Worm (Caenorhabditis elegans) whole organism, young adult: ENCODE measurements around the gene F19H6.6.
A peak's percentile ranks its signal among the peaks of the same experiment; 100 is the strongest.

Experiments used
- B0261.1 ChIP-seq: sonication (generic microtip); optimal IDR thresholded peaks from 2 replicates; lab custom pipeline; 2016; ENCODE audit warnings: mild to moderate bottlenecking, missing genetic modification characterization, moderate library complexity, missing compliant biosample characterization
- F49E8.2 ChIP-seq: sonication (generic microtip); optimal IDR thresholded peaks from 3 replicates; lab custom pipeline; 2017; ENCODE audit warnings: missing genetic modification characterization, mild to moderate bottlenecking, missing compliant biosample characterization, antibody characterized with exemption, moderate library complexity; ENCODE audit not compliant: insufficient read depth
- F57A8.1 ChIP-seq: fragments of 200-800 bp; sonication (Bioruptor generic); optimal IDR thresholded peaks from 2 replicates; lab custom pipeline; 2018; ENCODE audit warnings: mild to moderate bottlenecking, missing genetic modification characterization, moderate library complexity, missing compliant biosample characterization
- F57C9.4 ChIP-seq: sonication (generic microtip); optimal IDR thresholded peaks from 2 replicates; lab custom pipeline; 2017; ENCODE audit warnings: mild to moderate bottlenecking, missing genetic modification characterization, missing compliant biosample characterization
- K11D2.4 ChIP-seq: fragments of 200-800 bp; sonication (Bioruptor generic); IDR thresholded peaks from 2 replicates; pipeline ENCODE4 v1.3.6; 2022; ENCODE audit warnings: missing genetic modification reagents, missing genetic modification characterization, missing compliant biosample characterization
- K12H6.12 ChIP-seq: fragments of 200-800 bp; sonication (Bioruptor generic); optimal IDR thresholded peaks from 2 replicates; lab custom pipeline; 2018; ENCODE audit warnings: mild to moderate bottlenecking, missing genetic modification characterization, missing compliant biosample characterization
- T26A5.8 ChIP-seq: sonication (generic microtip); optimal IDR thresholded peaks from 2 replicates; lab custom pipeline; 2016; ENCODE audit warnings: missing genetic modification characterization, missing compliant biosample characterization
- Y67H2A.10 ChIP-seq: fragments of 200-800 bp; sonication (Bioruptor generic); conservative IDR thresholded peaks from 2 replicates; pipeline ENCODE4 v1.3.6; 2022; ENCODE audit warnings: missing genetic modification reagents, missing genetic modification characterization, missing compliant biosample characterization
- Y95B8A.8 ChIP-seq: fragments of 200-800 bp; sonication (Bioruptor generic); IDR thresholded peaks from 2 replicates; pipeline ENCODE4 v1.3.6; 2022; ENCODE audit warnings: missing genetic modification reagents, missing genetic modification characterization, missing compliant biosample characterization
- aptf-2 ChIP-seq: fragments of 200-800 bp; sonication (Bioruptor generic); conservative IDR thresholded peaks from 2 replicates; pipeline ENCODE4 v1.3.6; 2022; ENCODE audit warnings: missing genetic modification reagents, missing genetic modification characterization, missing compliant biosample characterization
- cebp-2 ChIP-seq: fragments of 200-800 bp; sonication (Bioruptor generic); IDR thresholded peaks from 2 replicates; pipeline ENCODE4 v1.3.6; 2022; ENCODE audit warnings: missing genetic modification characterization, missing compliant biosample characterization
- ceh-27 ChIP-seq: fragments of 200-800 bp; sonication (Bioruptor generic); optimal IDR thresholded peaks from 2 replicates; lab custom pipeline; 2018; ENCODE audit warnings: mild to moderate bottlenecking, missing genetic modification characterization, moderate library complexity, missing compliant biosample characterization
- ceh-40 ChIP-seq: fragments of 200-800 bp; sonication (Bioruptor generic); IDR thresholded peaks from 2 replicates; pipeline ENCODE4 v1.3.6; 2022; ENCODE audit warnings: missing genetic modification characterization, missing compliant biosample characterization
- ceh-58 ChIP-seq: fragments of 200-800 bp; sonication (Bioruptor generic); IDR thresholded peaks from 2 replicates; pipeline ENCODE4 v1.3.6; 2022; ENCODE audit warnings: missing genetic modification characterization, missing compliant biosample characterization
- ceh-79 ChIP-seq: sonication (generic microtip); optimal IDR thresholded peaks from 2 replicates; lab custom pipeline; 2017; ENCODE audit warnings: mild to moderate bottlenecking, missing genetic modification characterization, missing compliant biosample characterization
- ceh-91 ChIP-seq: fragments of 200-800 bp; sonication (Bioruptor generic); IDR thresholded peaks from 2 replicates; pipeline ENCODE4 v1.3.6; 2022; ENCODE audit warnings: missing genetic modification reagents, missing genetic modification characterization, missing compliant biosample characterization
- dox-1 ChIP-seq: fragments of 200-800 bp; sonication (Bioruptor generic); IDR thresholded peaks from 2 replicates; pipeline ENCODE4 v1.3.6; 2022; ENCODE audit warnings: missing genetic modification reagents, missing genetic modification characterization, missing compliant biosample characterization
- dpff-1 ChIP-seq: sonication (generic microtip); optimal IDR thresholded peaks from 2 replicates; lab custom pipeline; 2017; ENCODE audit warnings: mild to moderate bottlenecking, missing genetic modification characterization, missing compliant biosample characterization
- efl-1 ChIP-seq: fragments of 150-350 bp; optimal IDR thresholded peaks from 2 replicates; lab custom pipeline; 2014; ENCODE audit warnings: missing biosample characterization, missing genetic modification reagents, missing genetic modification characterization
- egrh-3 ChIP-seq: fragments of 200-800 bp; sonication (Bioruptor generic); IDR thresholded peaks from 2 replicates; pipeline ENCODE4 v1.3.6; 2022; ENCODE audit warnings: missing genetic modification reagents, missing genetic modification characterization, missing compliant biosample characterization
- fkh-3 ChIP-seq: sonication (generic microtip); optimal IDR thresholded peaks from 2 replicates; lab custom pipeline; 2016; ENCODE audit warnings: mild to moderate bottlenecking, missing genetic modification characterization, missing compliant biosample characterization
- him-1 ChIP-seq: sonication (generic microtip); optimal IDR thresholded peaks from 2 replicates; lab custom pipeline; 2016; ENCODE audit warnings: missing genotype, missing genetic modification reagents, missing genetic modification characterization, missing compliant biosample characterization
- lin-40 ChIP-seq: sonication (generic microtip); optimal IDR thresholded peaks from 2 replicates; lab custom pipeline; 2016; ENCODE audit warnings: missing genetic modification characterization, mild to moderate bottlenecking, missing compliant biosample characterization, missing genotype, missing genetic modification reagents
- lin-54 ChIP-seq: fragments of 200-800 bp; sonication (Bioruptor generic); optimal IDR thresholded peaks from 2 replicates; lab custom pipeline; 2018; ENCODE audit warnings: mild to moderate bottlenecking, missing genetic modification characterization, missing compliant biosample characterization
- lir-1 ChIP-seq: fragments of 200-800 bp; sonication (Bioruptor generic); conservative IDR thresholded peaks from 2 replicates; pipeline ENCODE4 v1.3.6; 2022; ENCODE audit warnings: missing genetic modification reagents, missing genetic modification characterization, missing compliant biosample characterization
- lsy-27 ChIP-seq: sonication (generic microtip); optimal IDR thresholded peaks from 2 replicates; lab custom pipeline; 2017; ENCODE audit warnings: missing genetic modification characterization, mild to moderate bottlenecking, missing compliant biosample characterization, antibody characterized with exemption, missing genotype, borderline replicate concordance; ENCODE audit not compliant: insufficient read depth
- madf-10 ChIP-seq: sonication (generic microtip); optimal IDR thresholded peaks from 2 replicates; lab custom pipeline; 2016; ENCODE audit warnings: mild to moderate bottlenecking, missing genetic modification characterization, missing compliant biosample characterization
- madf-6 ChIP-seq: fragments of 200-800 bp; sonication (Bioruptor generic); IDR thresholded peaks from 2 replicates; pipeline ENCODE4 v1.3.6; 2022; ENCODE audit warnings: missing genetic modification reagents, missing genetic modification characterization, missing compliant biosample characterization
- madf-8 ChIP-seq: fragments of 200-800 bp; sonication (Bioruptor generic); conservative IDR thresholded peaks from 2 replicates; pipeline ENCODE4 v1.3.6; 2022; ENCODE audit warnings: missing genetic modification reagents, missing genetic modification characterization, missing compliant biosample characterization
- mes-4 ChIP-seq: sonication (generic microtip); optimal IDR thresholded peaks from 2 replicates; lab custom pipeline; 2016; ENCODE audit warnings: missing genotype, missing genetic modification characterization, missing compliant biosample characterization
- nfya-1 ChIP-seq: sonication (generic microtip); optimal IDR thresholded peaks from 2 replicates; lab custom pipeline; 2017; ENCODE audit warnings: antibody characterized with exemption, missing compliant biosample characterization, missing genetic modification characterization, borderline replicate concordance; ENCODE audit not compliant: insufficient read depth
- nfya-2 ChIP-seq: fragments of 200-800 bp; sonication (Bioruptor generic); IDR thresholded peaks from 2 replicates; pipeline ENCODE4 v1.3.6; 2022; ENCODE audit warnings: missing genetic modification reagents, missing genetic modification characterization, missing compliant biosample characterization
- nfyb-1 ChIP-seq: fragments of 200-800 bp; sonication (Bioruptor generic); IDR thresholded peaks from 2 replicates; pipeline ENCODE4 v1.3.6; 2022; ENCODE audit warnings: missing genetic modification reagents, missing genetic modification characterization, missing compliant biosample characterization
- nhr-179 ChIP-seq: sonication (generic microtip); optimal IDR thresholded peaks from 2 replicates; lab custom pipeline; 2016; ENCODE audit warnings: mild to moderate bottlenecking, missing genetic modification characterization, missing compliant biosample characterization
- nhr-27 ChIP-seq: fragments of 200-800 bp; sonication (Bioruptor generic); optimal IDR thresholded peaks from 2 replicates; lab custom pipeline; 2018; ENCODE audit warnings: mild to moderate bottlenecking, missing genetic modification characterization, moderate library complexity, missing compliant biosample characterization
- pbrm-1 ChIP-seq: fragments of 200-800 bp; sonication (Bioruptor generic); IDR thresholded peaks from 2 replicates; pipeline ENCODE4 v1.3.6; 2022; ENCODE audit warnings: missing genetic modification reagents, missing genetic modification characterization, missing compliant biosample characterization
- sdz-38 ChIP-seq: sonication (generic microtip); optimal IDR thresholded peaks from 2 replicates; lab custom pipeline; 2016; ENCODE audit warnings: missing genotype, missing genetic modification characterization, missing compliant biosample characterization
- snpc-1.1 ChIP-seq: sonication (generic microtip); optimal IDR thresholded peaks from 2 replicates; lab custom pipeline; 2017; ENCODE audit warnings: missing genetic modification characterization, mild to moderate bottlenecking, missing compliant biosample characterization, antibody characterized with exemption, moderate library complexity, missing genotype, missing genetic modification reagents; ENCODE audit not compliant: insufficient read depth
- snpc-1.3 ChIP-seq: sonication (generic microtip); optimal IDR thresholded peaks from 2 replicates; lab custom pipeline; 2017; ENCODE audit warnings: missing genetic modification characterization, mild to moderate bottlenecking, missing compliant biosample characterization, antibody characterized with exemption, moderate library complexity, missing genotype, missing genetic modification reagents; ENCODE audit not compliant: insufficient read depth
- sptf-2 ChIP-seq: fragments of 200-800 bp; sonication (Bioruptor generic); optimal IDR thresholded peaks from 2 replicates; lab custom pipeline; 2018; ENCODE audit warnings: mild to moderate bottlenecking, missing genetic modification characterization, missing compliant biosample characterization
- tbp1 ChIP-seq: fragments of 200-800 bp; sonication (Bioruptor generic); optimal IDR thresholded peaks from 2 replicates; lab custom pipeline; 2018; ENCODE audit warnings: mild to moderate bottlenecking, missing genetic modification characterization, missing compliant biosample characterization
- tbx-9 ChIP-seq: sonication (generic microtip); optimal IDR thresholded peaks from 2 replicates; lab custom pipeline; 2016; ENCODE audit warnings: borderline replicate concordance, missing genetic modification characterization, inconsistent platforms, missing compliant biosample characterization
- unc-130 ChIP-seq: sonication (generic microtip); optimal IDR thresholded peaks from 2 replicates; lab custom pipeline; 2016; ENCODE audit warnings: missing genetic modification reagents, missing genetic modification characterization, missing compliant biosample characterization
- unc-62 ChIP-seq: fragments of 150-350 bp; optimal IDR thresholded peaks from 2 replicates; lab custom pipeline; 2014; ENCODE audit warnings: missing biosample characterization, missing genetic modification reagents, missing genetic modification characterization
- ztf-25 ChIP-seq: fragments of 200-800 bp; sonication (Bioruptor generic); IDR thresholded peaks from 2 replicates; pipeline ENCODE4 v1.3.6; 2022; ENCODE audit warnings: missing genetic modification reagents, missing genetic modification characterization, missing compliant biosample characterization
- ztf-28 ChIP-seq: fragments of 200-800 bp; sonication (Bioruptor generic); IDR thresholded peaks from 2 replicates; pipeline ENCODE4 v1.3.6; 2022; ENCODE audit warnings: missing genetic modification reagents, missing genetic modification characterization, missing compliant biosample characterization
- ztf-3 ChIP-seq: fragments of 200-800 bp; sonication (Bioruptor generic); optimal IDR thresholded peaks from 2 replicates; lab custom pipeline; 2018; ENCODE audit warnings: mild to moderate bottlenecking, missing genetic modification characterization, missing compliant biosample characterization
- ztf-6 ChIP-seq: fragments of 200-800 bp; sonication (Bioruptor generic); IDR thresholded peaks from 2 replicates; pipeline ENCODE4 v1.3.6; 2022; ENCODE audit warnings: missing genetic modification reagents, missing genetic modification characterization, missing compliant biosample characterization

The F19H6.6 gene

ce11 chrX:12362951-12363486, 2.4 kb downstream of the F19H6.6 start (continued):
- TF ChIP-seq nfya-1 (tag; lab: Kevin White, UChicago): no peak
- 0 out of 2 replicates have a peak, but pooled peaks have one; percentile 28 for TF ChIP-seq ceh-40 (GFP tag; lab: Robert Waterston, UW)
- TF ChIP-seq ztf-25 (GFP tag; lab: Robert Waterston, UW): no peak
- TF ChIP-seq dox-1 (GFP tag; lab: Robert Waterston, UW): peak; percentile 96
- TF ChIP-seq nfya-2: no peak
- no peak for TF ChIP-seq efl-1 (GFP tag; lab: Kevin White, UChicago)
- no peak for TF ChIP-seq snpc-1.3 (tag; lab: Kevin White, UChicago)
- no peak for TF ChIP-seq tbx-9
- peak; percentile 81 for TF ChIP-seq nhr-179 (tag; lab: Kevin White, UChicago)
- no peak for TF ChIP-seq madf-6 (GFP tag; lab: Robert Waterston, UW)
- no peak for TF ChIP-seq mes-4 (tag; lab: Kevin White, UChicago)
- no peak for TF ChIP-seq lsy-27
- TF ChIP-seq ztf-6 (GFP tag; lab: Robert Waterston, UW): 0 out of 2 replicates have a peak, but pooled peaks have one; percentile 62
- peak; percentile 98 for TF ChIP-seq K11D2.4
- TF ChIP-seq him-1 (tag; lab: Kevin White, UChicago): no peak
- TF ChIP-seq sdz-38 (tag; lab: Kevin White, UChicago): no peak
- peak; percentile 95 for TF ChIP-seq nfyb-1 (GFP tag; lab: Robert Waterston, UW)
- peak; percentile 88 for TF ChIP-seq lin-54
- TF ChIP-seq ceh-91 (GFP tag; lab: Robert Waterston, UW): no peak
- peak; percentile 96 for TF ChIP-seq madf-10 (tag; lab: Kevin White, UChicago)
- TF ChIP-seq aptf-2 (GFP tag; lab: Robert Waterston, UW): no peak
- peak; percentile 85 for TF ChIP-seq F57A8.1
- peak; percentile 88 for TF ChIP-seq ztf-3
- TF ChIP-seq ztf-28 (GFP tag; lab: Robert Waterston, UW): no peak
- peak; percentile 81 for TF ChIP-seq lir-1 (GFP tag; lab: Robert Waterston, UW)
- TF ChIP-seq egrh-3 (GFP tag; lab: Robert Waterston, UW): 0 out of 2 replicates have a peak, but pooled peaks have one; percentile 16
- peak; percentile 53 for TF ChIP-seq snpc-1.1 (tag; lab: Kevin White, UChicago)
- TF ChIP-seq B0261.1: peak; percentile 62
- peak; percentile 86 for TF ChIP-seq ceh-79
- TF ChIP-seq madf-8: no peak
- TF ChIP-seq lin-40 (tag; lab: Kevin White, UChicago): peak; percentile 100
- peak; percentile 96 for TF ChIP-seq K12H6.12
- no peak for TF ChIP-seq unc-62 (GFP tag; lab: Kevin White, UChicago)
- no peak for TF ChIP-seq fkh-3 (tag; lab: Kevin White, UChicago)
- TF ChIP-seq F49E8.2 (tag; lab: Kevin White, UChicago): no peak
- TF ChIP-seq ceh-58 (GFP tag; lab: Robert Waterston, UW): no peak
- peak; percentile 71 for TF ChIP-seq F57C9.4 (tag; lab: Kevin White, UChicago)
- peak; percentile 80 for TF ChIP-seq tbp1 (GFP tag; lab: Kevin White, UChicago)
- no peak for TF ChIP-seq Y67H2A.10 (GFP tag; lab: Robert Waterston, UW)
- peak; percentile 90 for TF ChIP-seq pbrm-1 (GFP tag; lab: Robert Waterston, UW)
- peak; percentile 93; the same call in 1 of the 2 replicates for TF ChIP-seq cebp-2
- peak; percentile 86 for TF ChIP-seq dpff-1
- TF ChIP-seq ceh-27 (GFP tag; lab: Kevin White, UChicago): peak; percentile 98
- peak; percentile 80 for TF ChIP-seq nhr-27 (tag; lab: Kevin White, UChicago)
- peak; percentile 33 for TF ChIP-seq unc-130 (GFP tag; lab: Kevin White, UChicago)
- TF ChIP-seq Y95B8A.8 (GFP tag; lab: Robert Waterston, UW): no peak
- peak; percentile 38 for TF ChIP-seq sptf-2 (GFP tag; lab: Kevin White, UChicago)
- TF ChIP-seq T26A5.8 (tag; lab: Kevin White, UChicago): no peak
